Fruit fly (Drosophila melanogaster): ENCODE measurements around the gene Cpr62Bb.

Gene Cpr62Bb

DNA sequence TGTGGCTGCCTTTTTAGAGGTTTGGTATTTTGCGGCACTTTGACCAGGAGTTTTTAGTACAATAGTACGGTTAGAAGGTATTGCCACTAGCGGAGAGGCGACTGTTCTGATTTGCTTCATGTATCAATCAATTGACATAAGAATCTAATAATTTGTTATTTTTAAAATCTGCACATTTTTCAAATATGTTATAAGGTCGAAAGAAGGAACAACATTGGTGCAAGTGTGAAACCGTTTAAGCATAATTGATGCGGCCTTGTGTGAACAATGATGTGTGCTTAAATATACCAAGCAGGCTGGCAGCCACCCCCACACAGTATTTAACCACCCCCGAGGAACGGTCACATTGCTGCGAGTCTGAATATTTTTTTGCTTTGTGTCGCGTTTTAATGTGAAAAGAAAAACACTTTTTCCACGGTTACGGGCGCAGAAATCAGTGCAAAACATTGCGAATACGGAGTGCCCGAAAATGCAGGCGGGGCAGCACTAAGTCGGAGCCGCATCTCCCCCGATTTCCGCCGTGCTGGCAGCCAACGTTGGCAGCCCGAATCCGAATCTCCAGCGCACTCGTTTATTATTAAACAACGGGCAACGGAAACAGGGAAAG is 30.3 kb upstream of the Cpr62Bb start, which contains the start of the genes HBS1 and CG12025 (continued):
- TF ChIP-seq pum (GFP tag; optimal IDR thresholded peaks at IDR 0.05): peak; percentile 75
- no peak for TF ChIP-seq Dref (GFP tag; IDR thresholded peaks at IDR 0.05)
- peak; percentile 64 for TF ChIP-seq CG17186 (GFP tag; optimal IDR thresholded peaks at IDR 0.05)
- TF ChIP-seq HmgD (GFP tag; optimal IDR thresholded peaks at IDR 0.05): peak; percentile 14
- TF ChIP-seq Ada2b (GFP tag; IDR thresholded peaks at IDR 0.05): 0 out of 2 replicates have a peak, but pooled peaks have one; percentile 41
- peak; percentile 60 for TF ChIP-seq dm (GFP tag; optimal IDR thresholded peaks at IDR 0.05)
- TF ChIP-seq CG31441 (GFP tag; IDR thresholded peaks at IDR 0.05): peak; percentile 60
- peak; percentile 53; the same call in 1 of the 2 replicates for TF ChIP-seq CG11085 (GFP tag; IDR thresholded peaks at IDR 0.05)
- TF ChIP-seq maf-S (GFP tag; optimal IDR thresholded peaks at IDR 0.05): no peak
- no peak for TF ChIP-seq pfk (GFP tag; optimal IDR thresholded peaks at IDR 0.05)
- TF ChIP-seq crp (GFP tag; optimal IDR thresholded peaks at IDR 0.05): peak in 1 of 2 experiments; percentile 24
- peak; percentile 56 for TF ChIP-seq bab2 (GFP tag; optimal IDR thresholded peaks at IDR 0.05)
- TF ChIP-seq esg (GFP tag; conservative IDR thresholded peaks at IDR 0.05): peak; percentile 43; the same call in 1 of the 2 replicates
- TF ChIP-seq CG3838 (GFP tag; optimal IDR thresholded peaks at IDR 0.05): peak; percentile 26
- no peak for TF ChIP-seq C15 (GFP tag; IDR thresholded peaks at IDR 0.05)
- TF ChIP-seq CG7271 (tag; optimal IDR thresholded peaks at IDR 0.05): no peak
- TF ChIP-seq h (optimal IDR thresholded peaks at IDR 0.05): no peak
- no peak for TF ChIP-seq inv (GFP tag; IDR thresholded peaks at IDR 0.05; ENCODE audit: partially characterized antibody)
- TF ChIP-seq nerfin-1 (tag; optimal IDR thresholded peaks at IDR 0.05): peak; percentile 50
- TF ChIP-seq H15 (GFP tag; IDR thresholded peaks at IDR 0.05): no peak
- TF ChIP-seq CG10366 (GFP tag; IDR thresholded peaks at IDR 0.05): peak; percentile 62
- peak; percentile 55; the same call in 1 of the 3 replicates for TF ChIP-seq ken (GFP tag; IDR thresholded peaks at IDR 0.05)
- TF ChIP-seq gce (GFP tag; IDR thresholded peaks at IDR 0.05): no peak
- no peak for TF ChIP-seq CG2875 (GFP tag; optimal IDR thresholded peaks at IDR 0.05)
- TF ChIP-seq BEAF-32 (GFP tag; optimal IDR thresholded peaks at IDR 0.05): peak; percentile 60
- peak; percentile 54 for TF ChIP-seq dmrt11E (tag; optimal IDR thresholded peaks at IDR 0.05)
- no peak for TF ChIP-seq gcm2 (GFP tag; optimal IDR thresholded peaks at IDR 0.05)
- peak; percentile 73 for TF ChIP-seq CG17361 (GFP tag; IDR thresholded peaks at IDR 0.05)
- peak; percentile 41 for TF ChIP-seq CG17328 (GFP tag; IDR thresholded peaks at IDR 0.05)
- no peak for TF ChIP-seq ap (GFP tag; IDR thresholded peaks at IDR 0.05)
- TF ChIP-seq CG31388 (GFP tag; optimal IDR thresholded peaks at IDR 0.05): no peak
- TF ChIP-seq nom (GFP tag; optimal IDR thresholded peaks at IDR 0.05): peak; percentile 10
- no peak for TF ChIP-seq Dll (GFP tag; IDR thresholded peaks at IDR 0.05; ENCODE audit: partially characterized antibody)
- TF ChIP-seq lilli (GFP tag; optimal IDR thresholded peaks at IDR 0.05): peak; percentile 72
- TF ChIP-seq shn (GFP tag; optimal IDR thresholded peaks at IDR 0.05): peak; percentile 59
- peak; percentile 32 to 65 for TF ChIP-seq chif (GFP tag; optimal IDR thresholded peaks at IDR 0.05)
- TF ChIP-seq psq (GFP tag; optimal IDR thresholded peaks at IDR 0.05): no peak
- TF ChIP-seq gfzf (GFP tag; optimal IDR thresholded peaks at IDR 0.05): peak; percentile 96
- TF ChIP-seq CG6765 (GFP tag; optimal IDR thresholded peaks at IDR 0.05): peak; percentile 6
- no peak for TF ChIP-seq dan (GFP tag; IDR thresholded peaks at IDR 0.05)
- TF ChIP-seq gem (tag; optimal IDR thresholded peaks at IDR 0.05): no peak
- peak; percentile 49 for TF ChIP-seq CG9727 (GFP tag; optimal IDR thresholded peaks at IDR 0.05)
- peak; percentile 59 for TF ChIP-seq Atf6 (GFP tag; IDR thresholded peaks at IDR 0.05)
- TF ChIP-seq CG11723 (GFP tag; optimal IDR thresholded peaks at IDR 0.05): peak; percentile 38
- TF ChIP-seq Sin3A (optimal IDR thresholded peaks at IDR 0.05): peak; percentile 97
- no peak for TF ChIP-seq Hmx (GFP tag; optimal IDR thresholded peaks at IDR 0.05)
- TF ChIP-seq Adf1 (GFP tag; IDR thresholded peaks at IDR 0.05): peak; percentile 33; the same call in 1 of the 2 replicates
- peak; percentile 73 for TF ChIP-seq CG12391 (tag; optimal IDR thresholded peaks at IDR 0.05)
- TF ChIP-seq kni (GFP tag; optimal IDR thresholded peaks at IDR 0.05): no peak
- no peak for TF ChIP-seq CG10462 (GFP tag; optimal IDR thresholded peaks at IDR 0.05)
- no peak for TF ChIP-seq ato (GFP tag; IDR thresholded peaks at IDR 0.05; ENCODE audit: partially characterized antibody)
